In genomic region chrV:11660566-11660965, ce11 we compare ENCODE assay signal across 3 worm cellular contexts.
A peak's percentile ranks its signal among the peaks of the same experiment; 100 is the strongest.
TF ChIP-seq lines count a peak whose summit lies in the region.

No protein-coding gene starts in this region.

TF ChIP-seq in whole organism, early embryonic, 17 proteins besides CTCF, POLR2A, EP300 and RAD21:
- TF ChIP-seq flt-1 (GFP tag; IDR thresholded peaks at IDR 0.05; lab: Robert Waterston, UW) (no peak), ceh-36 (tag; optimal IDR thresholded peaks at IDR 0.05; lab: Kevin White, UChicago) (peak; percentile 15), tbx-37 (GFP tag; conservative IDR thresholded peaks at IDR 0.05; lab: Robert Waterston, UW) (no peak)

TF ChIP-seq in whole organism, late embryonic, 69 proteins besides CTCF, POLR2A, EP300 and RAD21:
- TF ChIP-seq pha-2 (tag; optimal IDR thresholded peaks at IDR 0.05; lab: Kevin White, UChicago) (peak; percentile 43), hlh-6 (tag; optimal IDR thresholded peaks at IDR 0.05; lab: Kevin White, UChicago) (no peak), ceh-30 (tag; optimal IDR thresholded peaks at IDR 0.05; lab: Kevin White, UChicago) (no peak), pros-1 (tag; optimal IDR thresholded peaks at IDR 0.05; lab: Kevin White, UChicago) (no peak), eyg-1 (tag; optimal IDR thresholded peaks at IDR 0.05; lab: Kevin White, UChicago) (no peak), tbx-2 (tag; optimal IDR thresholded peaks at IDR 0.05; lab: Kevin White, UChicago) (peak; percentile 39), hlh-30 (tag; optimal IDR thresholded peaks at IDR 0.05; lab: Kevin White, UChicago; ENCODE audit: insufficient read depth) (no peak), dve-1 (tag; optimal IDR thresholded peaks at IDR 0.05; lab: Kevin White, UChicago) (no peak), ceh-48 (tag; optimal IDR thresholded peaks at IDR 0.05; lab: Kevin White, UChicago) (no peak), fax-1 (tag; optimal IDR thresholded peaks at IDR 0.05; lab: Kevin White, UChicago) (no peak)

TF ChIP-seq in whole organism, mixed stage, embryonic, 35 proteins besides CTCF, POLR2A, EP300 and RAD21:
- TF ChIP-seq unc-120 (tag; optimal IDR thresholded peaks at IDR 0.05; lab: Kevin White, UChicago; ENCODE audit: poor library complexity, severe bottlenecking) (no peak), blmp-1 (tag; optimal IDR thresholded peaks at IDR 0.05; lab: Kevin White, UChicago) (no peak), zip-8 (tag; optimal IDR thresholded peaks at IDR 0.05; lab: Kevin White, UChicago) (peak; percentile 87), nhr-2 (tag; optimal IDR thresholded peaks at IDR 0.05; lab: Kevin White, UChicago) (peak; percentile 96), hlh-1 (tag; optimal IDR thresholded peaks at IDR 0.05; lab: Kevin White, UChicago) (no peak), mls-2 (tag; optimal IDR thresholded peaks at IDR 0.05; lab: Kevin White, UChicago) (no peak), lin-13 (tag; optimal IDR thresholded peaks at IDR 0.05; lab: Kevin White, UChicago) (no peak)
TF ChIP-seq in whole organism, mixed stage, embryonic: peak in this region for 2.
